Fruit fly (Drosophila melanogaster) S2 (cell line): ENCODE data around the gene Muc68Ca.

Experiments used
- CG8478 ChIP-seq: fragments of >200 bp; optimal IDR thresholded peaks from 2 replicates; lab custom pipeline; 2018
- CTCF ChIP-seq, 2 experiments: fragments of >200 bp; optimal IDR thresholded peaks; 2 replicates each; lab custom pipeline; 2018

- TF ChIP-seq CG8478 (no peak), CTCF (optimal IDR thresholded peaks at IDR 0.05; lab: Kevin White, UChicago) (no peak)
Measured at dm6 chr3L:11578211-11578673, 41.7 kb downstream of the Muc68Ca start, which contains the start of gene CG33270.
